Fruit fly (Drosophila melanogaster) whole organism, embryonic: ENCODE measurements around the gene CG7627.

Experiments used
- Antp ChIP-seq: fragments of 200-800 bp; sonication (Bioruptor generic); optimal IDR thresholded peaks from 3 replicates; lab custom pipeline; 2016; ENCODE audit warnings: missing biosample characterization, missing genetic modification characterization
- Awh ChIP-seq: fragments of 200-800 bp; sonication (Bioruptor generic); IDR thresholded peaks from 2 replicates; pipeline ENCODE4, ENCODE4 v1.3.6; 2022; ENCODE audit warnings: missing biosample characterization, missing genetic modification characterization
- Bdp1 ChIP-seq: fragments of 200-800 bp; sonication (Bioruptor generic); optimal IDR thresholded peaks from 3 replicates; lab custom pipeline; 2016; ENCODE audit warnings: missing biosample characterization, missing genetic modification characterization
- BtbVII ChIP-seq: fragments of 200-800 bp; sonication (Bioruptor generic); optimal IDR thresholded peaks from 3 replicates; lab custom pipeline; 2017; ENCODE audit warnings: missing biosample characterization, mild to moderate bottlenecking, missing genetic modification characterization
- Bteb2 ChIP-seq: fragments of 200-800 bp; sonication (Bioruptor generic); optimal IDR thresholded peaks from 2 replicates; lab custom pipeline; 2016; ENCODE audit warnings: missing biosample characterization, missing genetic modification characterization
- CG10209 ChIP-seq: fragments of 200-800 bp; sonication (Bioruptor generic); optimal IDR thresholded peaks from 3 replicates; lab custom pipeline; 2017; ENCODE audit warnings: missing biosample characterization, mild to moderate bottlenecking, missing genetic modification characterization, missing genetic modification reagents
- CG11085 ChIP-seq: fragments of 200-800 bp; sonication (Bioruptor generic); IDR thresholded peaks from 2 replicates; pipeline ENCODE4 v1.3.6; 2022; ENCODE audit warnings: missing biosample characterization, missing genetic modification characterization
- CG11093 ChIP-seq: fragments of 200-800 bp; sonication (Bioruptor generic); IDR thresholded peaks from 3 replicates; pipeline ENCODE4 v1.3.6; 2022; ENCODE audit warnings: missing biosample characterization, missing genetic modification characterization
- CG11696 ChIP-seq: fragments of 200-800 bp; sonication (Bioruptor generic); IDR thresholded peaks from 2 replicates; pipeline ENCODE4 v1.3.6; 2022; ENCODE audit warnings: missing biosample characterization, missing genetic modification characterization
- CG11723 ChIP-seq: fragments of 200-800 bp; sonication (Bioruptor generic); optimal IDR thresholded peaks from 2 replicates; lab custom pipeline; 2017; ENCODE audit warnings: missing biosample characterization, mild to moderate bottlenecking, missing genetic modification characterization
- CG12744 ChIP-seq: fragments of 200-800 bp; sonication (Bioruptor generic); optimal IDR thresholded peaks from 2 replicates; lab custom pipeline; 2016; ENCODE audit warnings: missing biosample characterization, missing genetic modification characterization
- CG14050 ChIP-seq: fragments of 200-800 bp; sonication (Bioruptor generic); IDR thresholded peaks from 3 replicates; pipeline ENCODE4 v1.3.6; 2022; ENCODE audit warnings: missing biosample characterization, missing genetic modification characterization
- CG14441 ChIP-seq: fragments of 200-800 bp; sonication (Bioruptor generic); IDR thresholded peaks from 2 replicates; pipeline ENCODE4 v1.3.6; 2022; ENCODE audit warnings: missing biosample characterization, missing genetic modification characterization
- CG14965 ChIP-seq: fragments of 200-800 bp; sonication (Bioruptor generic); optimal IDR thresholded peaks from 2 replicates; lab custom pipeline; 2016; ENCODE audit warnings: missing biosample characterization, missing genetic modification characterization, borderline replicate concordance
- CG18599 ChIP-seq: fragments of 200-800 bp; sonication (Bioruptor generic); optimal IDR thresholded peaks from 3 replicates; lab custom pipeline; 2017; ENCODE audit warnings: missing biosample characterization, missing genetic modification characterization, mild to moderate bottlenecking, moderate library complexity, missing genetic modification reagents
- CG2199 ChIP-seq: fragments of 200-800 bp; sonication (Bioruptor generic); IDR thresholded peaks from 3 replicates; pipeline ENCODE4 v1.3.6; 2022; ENCODE audit warnings: missing biosample characterization, missing genetic modification characterization
- CG2889 ChIP-seq: fragments of 200-800 bp; sonication (Bioruptor generic); IDR thresholded peaks from 3 replicates; pipeline ENCODE4 v1.3.6; 2022; ENCODE audit warnings: missing biosample characterization, missing genetic modification characterization
- CG30403 ChIP-seq: fragments of 200-800 bp; sonication (Bioruptor generic); optimal IDR thresholded peaks from 3 replicates; lab custom pipeline; 2016; ENCODE audit warnings: missing biosample characterization, missing genetic modification characterization
- CG31365 ChIP-seq: fragments of 200-800 bp; sonication (Bioruptor generic); optimal IDR thresholded peaks from 2 replicates; lab custom pipeline; 2018; ENCODE audit warnings: missing biosample characterization, mild to moderate bottlenecking, missing genetic modification characterization
- CG3163 ChIP-seq: fragments of 200-800 bp; sonication (Bioruptor generic); optimal IDR thresholded peaks from 3 replicates; lab custom pipeline; 2016; ENCODE audit warnings: missing biosample characterization, missing genetic modification characterization
- CG33557 ChIP-seq: fragments of 200-800 bp; sonication (Bioruptor generic); optimal IDR thresholded peaks from 2 replicates; lab custom pipeline; 2019; ENCODE audit warnings: missing biosample characterization, mild to moderate bottlenecking, missing genetic modification characterization, moderate library complexity
- CG34224 ChIP-seq: fragments of 200-800 bp; sonication (Bioruptor generic); IDR thresholded peaks from 3 replicates; pipeline ENCODE4 v1.3.6; 2022; ENCODE audit warnings: missing biosample characterization, missing genetic modification characterization; ENCODE audit not compliant: partially characterized antibody
- CG34376 ChIP-seq: fragments of 200-800 bp; sonication (Bioruptor generic); optimal IDR thresholded peaks from 2 replicates; lab custom pipeline; 2018; ENCODE audit warnings: missing biosample characterization, mild to moderate bottlenecking, missing genetic modification characterization
- CG7963 ChIP-seq: fragments of 200-800 bp; sonication (Bioruptor generic); IDR thresholded peaks from 3 replicates; pipeline ENCODE4 v1.3.6; 2022; ENCODE audit warnings: missing biosample characterization, missing genetic modification characterization; ENCODE audit not compliant: partially characterized antibody
- CG8765 ChIP-seq: fragments of 200-800 bp; sonication (Bioruptor generic); IDR thresholded peaks from 2 replicates; pipeline ENCODE4 v1.3.6; 2022; ENCODE audit warnings: missing biosample characterization, missing genetic modification characterization
- Doc2 ChIP-seq: fragments of 200-800 bp; sonication (Bioruptor generic); IDR thresholded peaks from 2 replicates; pipeline ENCODE4 v1.3.6; 2022; ENCODE audit warnings: missing biosample characterization, missing genetic modification characterization
- Hr39 ChIP-seq: fragments of >200 bp; optimal IDR thresholded peaks from 2 replicates; lab custom pipeline; 2017
- Jarid2 ChIP-seq: fragments of 200-800 bp; sonication (Bioruptor generic); optimal IDR thresholded peaks from 3 replicates; lab custom pipeline; 2017; ENCODE audit warnings: mild to moderate bottlenecking, missing biosample characterization, missing genetic modification reagents, missing genetic modification characterization
- MBD-R2 ChIP-seq: fragments of 200-800 bp; sonication (Bioruptor generic); IDR thresholded peaks from 2 replicates; pipeline ENCODE4 v1.3.6; 2022; ENCODE audit warnings: missing biosample characterization, missing genetic modification characterization
- Mad ChIP-seq: fragments of 200-800 bp; sonication (Bioruptor generic); optimal IDR thresholded peaks from 2 replicates; lab custom pipeline; 2016; ENCODE audit warnings: missing biosample characterization, missing genetic modification characterization
- Max ChIP-seq: fragments of 200-800 bp; sonication (Bioruptor generic); optimal IDR thresholded peaks from 2 replicates; lab custom pipeline; 2016; ENCODE audit warnings: missing biosample characterization, mild to moderate bottlenecking, missing genetic modification characterization
- Med ChIP-seq: fragments of 200-800 bp; sonication (Bioruptor generic); peaks from one replicate; lab custom pipeline; 2016; ENCODE audit warnings: missing biosample characterization, missing genetic modification characterization, mild to moderate bottlenecking, inconsistent platforms, moderate library complexity
- Sox102F ChIP-seq: fragments of 200-800 bp; sonication (Bioruptor generic); optimal IDR thresholded peaks from 2 replicates; lab custom pipeline; 2018; ENCODE audit warnings: missing biosample characterization, mild to moderate bottlenecking, missing genetic modification characterization, moderate library complexity
- Xrp1 ChIP-seq: fragments of 200-800 bp; sonication (Bioruptor generic); IDR thresholded peaks from 2 replicates; pipeline ENCODE4 v1.3.6; 2022; ENCODE audit warnings: missing biosample characterization, missing genetic modification characterization
- ap ChIP-seq: fragments of 200-800 bp; sonication (Bioruptor generic); IDR thresholded peaks from 2 replicates; pipeline ENCODE4 v1.3.6; 2022; ENCODE audit warnings: missing biosample characterization, missing genetic modification characterization
- br ChIP-seq: fragments of >200 bp; optimal IDR thresholded peaks from 2 replicates; lab custom pipeline; 2017
- disco-r ChIP-seq: fragments of 200-800 bp; sonication (Bioruptor generic); optimal IDR thresholded peaks from 2 replicates; lab custom pipeline; 2016; ENCODE audit warnings: missing biosample characterization, missing genetic modification characterization
- dm ChIP-seq: fragments of 200-800 bp; sonication (Bioruptor generic); optimal IDR thresholded peaks from 3 replicates; lab custom pipeline; 2016; ENCODE audit warnings: missing biosample characterization, missing genetic modification characterization
- en ChIP-seq: fragments of 200-800 bp; sonication (Bioruptor generic); optimal IDR thresholded peaks from 2 replicates; lab custom pipeline; 2016; ENCODE audit warnings: missing biosample characterization, missing genetic modification characterization
- gem ChIP-seq: fragments of 200-800 bp; sonication (Bioruptor generic); optimal IDR thresholded peaks from 2 replicates; lab custom pipeline; 2019; ENCODE audit warnings: missing biosample characterization, mild to moderate bottlenecking, missing genetic modification characterization, moderate library complexity
- ind ChIP-seq: fragments of 200-800 bp; sonication (Bioruptor generic); optimal IDR thresholded peaks from 3 replicates; lab custom pipeline; 2016; ENCODE audit warnings: missing biosample characterization, missing genetic modification characterization
- inv ChIP-seq: fragments of 200-800 bp; sonication (Bioruptor generic); IDR thresholded peaks from 2 replicates; pipeline ENCODE4 v1.3.6; 2022; ENCODE audit warnings: missing biosample characterization, missing genetic modification characterization; ENCODE audit not compliant: partially characterized antibody
- jing ChIP-seq: fragments of 200-800 bp; sonication (Bioruptor generic); optimal IDR thresholded peaks from 2 replicates; lab custom pipeline; 2018; ENCODE audit warnings: missing biosample characterization, mild to moderate bottlenecking, missing genetic modification characterization
- nerfin-1 ChIP-seq: fragments of 200-800 bp; sonication (Bioruptor generic); optimal IDR thresholded peaks from 3 replicates; lab custom pipeline; 2019; ENCODE audit warnings: missing biosample characterization, mild to moderate bottlenecking, missing genetic modification characterization, moderate library complexity
- nerfin-2 ChIP-seq: fragments of 200-800 bp; sonication (Bioruptor generic); IDR thresholded peaks from 2 replicates; pipeline ENCODE4 v1.3.6; 2022; ENCODE audit warnings: missing biosample characterization, missing genetic modification characterization; ENCODE audit not compliant: partially characterized antibody
- oc ChIP-seq: fragments of 200-800 bp; sonication (Bioruptor generic); optimal IDR thresholded peaks from 2 replicates; lab custom pipeline; 2018; ENCODE audit warnings: missing biosample characterization, mild to moderate bottlenecking, missing genetic modification characterization, moderate library complexity
- pum ChIP-seq: fragments of 200-800 bp; sonication (Bioruptor generic); optimal IDR thresholded peaks from 2 replicates; lab custom pipeline; 2016; ENCODE audit warnings: missing biosample characterization, missing genetic modification characterization
- sqz ChIP-seq: fragments of 200-800 bp; sonication (Bioruptor generic); optimal IDR thresholded peaks from 3 replicates; lab custom pipeline; 2018; ENCODE audit warnings: missing biosample characterization, mild to moderate bottlenecking, missing genetic modification characterization
- usp ChIP-seq: fragments of >200 bp; optimal IDR thresholded peaks from 2 replicates; lab custom pipeline; 2017; ENCODE audit warnings: missing biosample characterization, missing genetic modification characterization
- vvl ChIP-seq: fragments of 200-800 bp; sonication (Bioruptor generic); IDR thresholded peaks from 2 replicates; pipeline ENCODE4 v1.3.6; 2022; ENCODE audit warnings: missing biosample characterization, missing genetic modification characterization
- yki ChIP-seq: fragments of >200 bp; optimal IDR thresholded peaks from 3 replicates; lab custom pipeline; 2018

Gene CG7627

DNA sequence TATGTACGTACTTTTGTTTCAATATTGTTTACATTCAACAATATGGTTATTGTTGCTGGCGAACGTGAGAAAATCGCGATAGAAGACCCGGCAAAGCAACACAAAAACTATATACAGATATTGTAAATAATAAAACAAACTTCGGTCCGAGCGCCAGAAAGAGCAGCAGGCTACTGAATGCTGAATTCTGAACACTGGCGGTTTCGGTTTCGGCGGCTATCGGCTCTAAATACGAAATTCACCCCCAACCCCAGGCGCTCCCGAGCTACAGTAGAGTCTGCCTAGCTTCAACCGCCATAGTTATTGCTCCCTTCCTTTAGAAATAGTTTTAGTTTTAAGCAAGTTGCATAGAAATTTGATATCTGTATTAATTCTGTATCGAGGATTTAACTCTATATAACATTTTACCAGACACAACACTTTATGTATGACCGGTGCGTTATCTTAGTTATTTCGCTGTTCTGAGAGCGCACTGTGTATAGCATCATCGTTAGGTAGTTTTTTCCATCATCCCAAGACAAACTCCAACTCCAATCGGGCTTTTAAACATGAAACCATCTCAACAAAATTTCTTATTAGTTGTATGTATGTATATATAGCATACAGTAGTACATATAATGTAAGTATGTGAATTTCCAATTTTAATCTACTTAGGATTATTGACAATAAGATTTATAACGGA, at the start of gene CG7627 (continued):
- TF ChIP-seq sqz (GFP tag; lab: Kevin White, UChicago) = peak; percentile 53
- peak; percentile 13 for TF ChIP-seq jing (GFP tag; lab: Kevin White, UChicago)
- TF ChIP-seq CG31365 (tag; lab: Kevin White, UChicago) = peak; percentile 59
- no peak for TF ChIP-seq CG2199 (GFP tag; lab: Robert Waterston, UW)
- 0 out of 2 replicates have a peak, but pooled peaks have one; percentile 51 for TF ChIP-seq ap (GFP tag; lab: Robert Waterston, UW)
- no peak for TF ChIP-seq Hr39
- peak; percentile 21; the same call in 1 of the 2 replicates for TF ChIP-seq Doc2 (GFP tag; lab: Robert Waterston, UW)
- TF ChIP-seq CG2889 (GFP tag; lab: Robert Waterston, UW) = peak; percentile 50; the same call in 1 of the 3 replicates
- peak; percentile 52 for TF ChIP-seq dm
- peak; percentile 10 for TF ChIP-seq Bteb2 (GFP tag; lab: Kevin White, UChicago)
- peak; percentile 56 for TF ChIP-seq Sox102F (GFP tag; lab: Kevin White, UChicago)
- no peak for TF ChIP-seq CG14965
- peak; percentile 76 for TF ChIP-seq CG34376 (GFP tag; lab: Kevin White, UChicago)
- peak; percentile 6 for TF ChIP-seq CG12744 (GFP tag; lab: Kevin White, UChicago)
- TF ChIP-seq CG30403 (GFP tag; lab: Kevin White, UChicago) = peak; percentile 83
- TF ChIP-seq MBD-R2 (GFP tag; lab: Robert Waterston, UW) = no peak; the same call in 1 of the 2 replicates
- TF ChIP-seq Xrp1 (GFP tag; lab: Robert Waterston, UW) = peak; percentile 83
- peak; percentile 63 for TF ChIP-seq pum (GFP tag; lab: Kevin White, UChicago)
- TF ChIP-seq CG11696 (GFP tag; lab: Robert Waterston, UW) = 0 out of 2 replicates have a peak, but pooled peaks have one; percentile 34
- TF ChIP-seq CG11723 (GFP tag; lab: Kevin White, UChicago) = peak; percentile 50
- TF ChIP-seq br (lab: Kevin White, UChicago) = no peak
- peak; percentile 52; the same call in 2 of the 3 replicates for TF ChIP-seq CG14050 (GFP tag; lab: Robert Waterston, UW)
- TF ChIP-seq ind (GFP tag; lab: Kevin White, UChicago) = peak; percentile 78
- TF ChIP-seq CG7963 (GFP tag; lab: Robert Waterston, UW) = no peak
- peak; percentile 61 for TF ChIP-seq Bdp1 (GFP tag; lab: Kevin White, UChicago)
- TF ChIP-seq disco-r (GFP tag; lab: Kevin White, UChicago) = peak; percentile 74
- no peak for TF ChIP-seq en
- TF ChIP-seq CG11093 (GFP tag; lab: Robert Waterston, UW) = peak; percentile 63; the same call in 1 of the 3 replicates
- peak; percentile 40 for TF ChIP-seq CG3163 (GFP tag; lab: Kevin White, UChicago)
- TF ChIP-seq CG33557 = peak; percentile 43
- TF ChIP-seq Antp (GFP tag; lab: Kevin White, UChicago) = peak; percentile 70
- peak; percentile 79 for TF ChIP-seq CG10209 (GFP tag; lab: Kevin White, UChicago)
- TF ChIP-seq gem (tag; lab: Kevin White, UChicago) = peak; percentile 83
- no peak for TF ChIP-seq CG8765 (GFP tag; lab: Robert Waterston, UW)
- TF ChIP-seq BtbVII (GFP tag; lab: Kevin White, UChicago) = peak; percentile 82
- no peak for TF ChIP-seq usp (GFP tag; lab: Kevin White, UChicago)
- TF ChIP-seq inv = no peak
- TF ChIP-seq nerfin-1 = peak; percentile 17
- peak; percentile 97 for TF ChIP-seq Med (GFP tag; lab: Kevin White, UChicago)
- TF ChIP-seq CG34224 (GFP tag; lab: Robert Waterston, UW) = no peak
- TF ChIP-seq Jarid2 (GFP tag; lab: Kevin White, UChicago) = peak; percentile 65
- TF ChIP-seq CG14441 (GFP tag; lab: Robert Waterston, UW) = peak; percentile 80
- TF ChIP-seq CG18599 (GFP tag; lab: Kevin White, UChicago) = peak; percentile 94
- TF ChIP-seq Awh = peak; percentile 67; the same call in 1 of the 2 replicates
- peak; percentile 72; the same call in 1 of the 2 replicates for TF ChIP-seq CG11085 (GFP tag; lab: Robert Waterston, UW)
- no peak for TF ChIP-seq yki (lab: Kevin White, UChicago)
- peak; percentile 83 for TF ChIP-seq vvl
- no peak for TF ChIP-seq nerfin-2 (GFP tag; lab: Robert Waterston, UW)
- no peak for TF ChIP-seq oc (tag; lab: Kevin White, UChicago)
- TF ChIP-seq Mad (GFP tag; lab: Kevin White, UChicago) = no peak
- TF ChIP-seq Max (GFP tag; lab: Kevin White, UChicago) = peak; percentile 47
